Worm (Caenorhabditis elegans) whole organism, L3 larva: ENCODE results near the gene F13H10.3.

Experiments used
- ceh-82 ChIP-seq: fragments of 150-350 bp; optimal IDR thresholded peaks from 2 replicates; lab custom pipeline; 2014; ENCODE audit warnings: missing biosample characterization, missing genetic modification characterization
- elt-2 ChIP-seq: sonication (generic microtip); optimal IDR thresholded peaks from 2 replicates; lab custom pipeline; 2016; ENCODE audit warnings: missing genetic modification reagents, mild to moderate bottlenecking, missing genetic modification characterization, missing compliant biosample characterization
- fkh-10 ChIP-seq: sonication (generic microtip); optimal IDR thresholded peaks from 2 replicates; lab custom pipeline; 2017; ENCODE audit warnings: missing biosample characterization, missing genetic modification reagents, missing genetic modification characterization
- nhr-237 ChIP-seq: fragments of 150-350 bp; optimal IDR thresholded peaks from 2 replicates; lab custom pipeline; 2014; ENCODE audit warnings: missing biosample characterization, missing genetic modification characterization
- nhr-28 ChIP-seq: fragments of 150-350 bp; optimal IDR thresholded peaks from 2 replicates; lab custom pipeline; 2014; ENCODE audit warnings: missing biosample characterization, missing genetic modification characterization
- nhr-76 ChIP-seq: fragments of 150-350 bp; sonication (generic microtip); optimal IDR thresholded peaks from 5 replicates; lab custom pipeline; 2014; ENCODE audit warnings: missing biosample characterization, missing genetic modification characterization

DNA sequence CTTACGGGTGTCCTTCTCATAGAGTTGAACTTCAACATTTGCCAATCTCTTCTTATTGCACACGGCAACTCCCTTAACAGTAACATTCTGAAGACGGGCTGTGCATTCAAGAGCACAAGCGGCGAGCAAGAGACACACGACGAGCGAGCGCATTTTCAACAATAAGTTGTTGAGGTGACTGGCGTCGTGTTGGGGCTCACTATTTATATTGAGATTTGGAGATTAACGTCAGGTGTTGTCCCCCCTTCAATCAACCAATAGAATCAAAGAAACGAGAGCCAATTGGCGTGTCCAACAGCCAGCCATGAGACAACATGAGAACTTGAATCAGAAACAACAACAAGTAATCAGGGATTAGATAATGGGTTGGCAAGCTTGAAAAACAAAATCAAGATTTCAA, 48.2 kb upstream of the F13H10.3 start, which contains the start of gene ttr-16:
- TF ChIP-seq ceh-82 (tag; lab: Kevin White, UChicago) (no peak), fkh-10 (no peak), nhr-237 (tag; lab: Kevin White, UChicago) (no peak), nhr-76 (tag; lab: Kevin White, UChicago) (no peak), elt-2 (no peak), nhr-28 (no peak)
